Worm (Caenorhabditis elegans) whole organism, L1 larva: ENCODE results near the gene C07D8.5.

Source experiments
- blmp-1 ChIP-seq: fragments of 150-350 bp; optimal IDR thresholded peaks from 2 replicates; lab custom pipeline; 2014; ENCODE audit warnings: missing biosample characterization, missing genetic modification characterization
- ceh-82 ChIP-seq, 3 experiments: fragments of 150-350 bp in 1 of 3; sonication (generic microtip) in 2 of 3; optimal IDR thresholded peaks; 2 replicates each; lab custom pipeline; 2014 to 2017; ENCODE audit warnings: missing biosample characterization in 3 of 3, missing genetic modification characterization in 3 of 3
- dsc-1 ChIP-seq: sonication (generic microtip); optimal IDR thresholded peaks from 2 replicates; lab custom pipeline; 2016; ENCODE audit warnings: mild to moderate bottlenecking, missing genetic modification characterization, missing compliant biosample characterization
- egl-13 ChIP-seq: sonication (generic microtip); optimal IDR thresholded peaks from 2 replicates; lab custom pipeline; 2016; ENCODE audit warnings: missing genotype, missing genetic modification reagents, missing genetic modification characterization, missing compliant biosample characterization
- nhr-237 ChIP-seq: fragments of 150-350 bp; optimal IDR thresholded peaks from 2 replicates; lab custom pipeline; 2014; ENCODE audit warnings: missing biosample characterization, missing genetic modification characterization
- nhr-28 ChIP-seq: fragments of 150-350 bp; optimal IDR thresholded peaks from 2 replicates; lab custom pipeline; 2014; ENCODE audit warnings: missing biosample characterization, missing genetic modification characterization
- nhr-76 ChIP-seq: sonication (generic microtip); optimal IDR thresholded peaks from 2 replicates; lab custom pipeline; 2017; ENCODE audit warnings: missing biosample characterization, missing genetic modification characterization
- pag-3 ChIP-seq: sonication (generic microtip); optimal IDR thresholded peaks from 2 replicates; lab custom pipeline; 2017; ENCODE audit warnings: missing genetic modification characterization, mild to moderate bottlenecking, missing compliant biosample characterization, antibody characterized with exemption, borderline replicate concordance; ENCODE audit not compliant: insufficient read depth
- skn-1 ChIP-seq: fragments of 150-350 bp; optimal IDR thresholded peaks from 2 replicates; lab custom pipeline; 2014; ENCODE audit warnings: missing biosample characterization, missing genetic modification characterization
- snpc-4 ChIP-seq: fragments of 150-350 bp; optimal IDR thresholded peaks from 2 replicates; lab custom pipeline; 2014; ENCODE audit warnings: missing biosample characterization, missing genetic modification characterization
- unc-130 ChIP-seq: fragments of 150-350 bp; optimal IDR thresholded peaks from 2 replicates; lab custom pipeline; 2017; ENCODE audit warnings: missing biosample characterization, missing genetic modification characterization, inconsistent platforms
- ztf-4 ChIP-seq: fragments of 150-350 bp; optimal IDR thresholded peaks from 2 replicates; lab custom pipeline; 2014; ENCODE audit warnings: missing biosample characterization, missing genetic modification characterization

- TF ChIP-seq ceh-82 (tag; optimal IDR thresholded peaks at IDR 0.05; lab: Kevin White, UChicago) (no peak), nhr-237 (tag; lab: Kevin White, UChicago) (no peak), pag-3 (tag; lab: Kevin White, UChicago) (no peak), skn-1 (tag; lab: Kevin White, UChicago) (no peak), dsc-1 (tag; lab: Kevin White, UChicago) (no peak), blmp-1 (tag; lab: Kevin White, UChicago) (no peak), nhr-76 (tag; lab: Kevin White, UChicago) (no peak), ztf-4 (no peak), snpc-4 (tag; lab: Kevin White, UChicago) (no peak), unc-130 (tag; lab: Kevin White, UChicago) (no peak), nhr-28 (tag; lab: Kevin White, UChicago) (no peak), egl-13 (no peak)
Measured at ce11 chrX:7296310-7296709, 47.5 kb upstream of the C07D8.5 start.
